Worm (Caenorhabditis elegans) whole organism, L2 larva: ENCODE data around the gene sri-51.
"Not testable (repeated sequence)": the region's sequence is repeated elsewhere in the genome, so short reads cannot be mapped to it uniquely, and the experiment has no call there.

Source experiments
- R02D3.7 ChIP-seq: fragments of 150-350 bp; optimal IDR thresholded peaks from 2 replicates; lab custom pipeline; 2014; ENCODE audit warnings: missing biosample characterization, missing genetic modification characterization
- Y55F3AM.14 ChIP-seq: fragments of 200-800 bp; sonication (Bioruptor generic); optimal IDR thresholded peaks from 2 replicates; lab custom pipeline; 2018; ENCODE audit warnings: mild to moderate bottlenecking, missing genetic modification characterization, missing compliant biosample characterization
- ZK546.5 ChIP-seq: sonication (generic microtip); optimal IDR thresholded peaks from 2 replicates; lab custom pipeline; 2017; ENCODE audit warnings: missing biosample characterization, missing genetic modification characterization
- alr-1 ChIP-seq: fragments of 150-350 bp; optimal IDR thresholded peaks from 2 replicates; lab custom pipeline; 2014; ENCODE audit warnings: missing biosample characterization, missing genetic modification characterization
- ama-1 ChIP-seq: fragments of 150-350 bp; optimal IDR thresholded peaks from 2 replicates; lab custom pipeline; 2018; ENCODE audit warnings: inconsistent platforms
- blmp-1 ChIP-seq: sonication (generic microtip); optimal IDR thresholded peaks from 2 replicates; lab custom pipeline; 2017; ENCODE audit warnings: missing genetic modification characterization, mild to moderate bottlenecking, missing compliant biosample characterization, antibody characterized with exemption, moderate library complexity; ENCODE audit not compliant: insufficient read depth
- ceh-16 ChIP-seq: fragments of 150-350 bp; optimal IDR thresholded peaks from 2 replicates; lab custom pipeline; 2014; ENCODE audit warnings: missing biosample characterization, missing genetic modification characterization
- ceh-82 ChIP-seq: fragments of 150-350 bp; optimal IDR thresholded peaks from 2 replicates; lab custom pipeline; 2014; ENCODE audit warnings: missing biosample characterization, missing genetic modification characterization
- crh-2 ChIP-seq: sonication (generic microtip); optimal IDR thresholded peaks from 2 replicates; lab custom pipeline; 2017; ENCODE audit warnings: missing biosample characterization, missing genetic modification characterization
- dmd-4 ChIP-seq: sonication (generic microtip); optimal IDR thresholded peaks from 2 replicates; lab custom pipeline; 2017; ENCODE audit warnings: missing biosample characterization, missing genetic modification characterization
- egl-27 ChIP-seq: sonication (generic microtip); optimal IDR thresholded peaks from 3 replicates; lab custom pipeline; 2017; ENCODE audit warnings: missing biosample characterization, missing genetic modification reagents, missing genetic modification characterization
- elt-1 ChIP-seq: fragments of 150-350 bp; optimal IDR thresholded peaks from 2 replicates; lab custom pipeline; 2014; ENCODE audit warnings: missing biosample characterization, missing genetic modification characterization
- fos-1 ChIP-seq: fragments of 150-350 bp; optimal IDR thresholded peaks from 2 replicates; lab custom pipeline; 2014; ENCODE audit warnings: missing biosample characterization, missing genetic modification characterization
- lin-13 ChIP-seq: fragments of 150-350 bp; optimal IDR thresholded peaks from 2 replicates; lab custom pipeline; 2014; ENCODE audit warnings: missing biosample characterization, missing genetic modification reagents, missing genetic modification characterization
- lin-39 ChIP-seq: fragments of 150-350 bp; optimal IDR thresholded peaks from 2 replicates; lab custom pipeline; 2014; ENCODE audit warnings: missing biosample characterization, missing genetic modification reagents, missing genetic modification characterization
- lsy-2 ChIP-seq, 2 experiments: fragments of 150-350 bp in 1 of 2; sonication (generic microtip) in 1 of 2; optimal IDR thresholded peaks; 2 replicates each; lab custom pipeline; 2014 to 2017; ENCODE audit warnings: missing biosample characterization in 2 of 2, missing genetic modification characterization in 2 of 2
- mab-5 ChIP-seq: fragments of 150-350 bp; optimal IDR thresholded peaks from 2 replicates; lab custom pipeline; 2014; ENCODE audit warnings: missing biosample characterization, missing genetic modification characterization
- mbf-1 ChIP-seq: sonication (generic microtip); optimal IDR thresholded peaks from 2 replicates; lab custom pipeline; 2017; ENCODE audit warnings: missing biosample characterization, missing genetic modification characterization
- mdl-1 ChIP-seq, 2 experiments: fragments of 150-350 bp in 1 of 2; sonication (generic microtip) in 1 of 2; optimal IDR thresholded peaks; 2 replicates each; lab custom pipeline; 2017; ENCODE audit warnings: missing biosample characterization in 2 of 2, missing genetic modification characterization in 2 of 2
- nhr-21 ChIP-seq: fragments of 150-350 bp; optimal IDR thresholded peaks from 2 replicates; lab custom pipeline; 2014; ENCODE audit warnings: missing biosample characterization, missing genetic modification characterization
- nhr-6 ChIP-seq: fragments of 150-350 bp; optimal IDR thresholded peaks from 2 replicates; lab custom pipeline; 2014; ENCODE audit warnings: missing biosample characterization, missing genetic modification characterization
- nhr-77 ChIP-seq: fragments of 150-350 bp; optimal IDR thresholded peaks from 2 replicates; lab custom pipeline; 2014; ENCODE audit warnings: missing biosample characterization, missing genetic modification characterization
- peb-1 ChIP-seq: fragments of 150-350 bp; optimal IDR thresholded peaks from 2 replicates; lab custom pipeline; 2014; ENCODE audit warnings: missing biosample characterization, missing genetic modification characterization
- sem-4 ChIP-seq: fragments of 150-350 bp; optimal IDR thresholded peaks from 2 replicates; lab custom pipeline; 2014; ENCODE audit warnings: missing biosample characterization, missing genetic modification reagents, missing genetic modification characterization
- skn-1 ChIP-seq: sonication (generic microtip); optimal IDR thresholded peaks from 2 replicates; lab custom pipeline; 2017; ENCODE audit warnings: missing biosample characterization, missing genetic modification characterization
- sma-3 ChIP-seq: sonication (generic microtip); optimal IDR thresholded peaks from 2 replicates; lab custom pipeline; 2016; ENCODE audit warnings: missing genetic modification reagents, missing genetic modification characterization, missing compliant biosample characterization
- sma-9 ChIP-seq, 2 experiments: fragments of 150-350 bp in 1 of 2; sonication (generic microtip) in 1 of 2; optimal IDR thresholded peaks; 2 replicates each; lab custom pipeline; 2014 to 2016; ENCODE audit warnings: missing genetic modification characterization in 2 of 2, mild to moderate bottlenecking in 1 of 2, missing biosample characterization in 1 of 2, missing compliant biosample characterization in 1 of 2, missing genetic modification reagents in 1 of 2, moderate library complexity in 1 of 2
- unc-39 ChIP-seq: fragments of 150-350 bp; optimal IDR thresholded peaks from 2 replicates; lab custom pipeline; 2014; ENCODE audit warnings: missing biosample characterization, missing genetic modification characterization
- zag-1 ChIP-seq: fragments of 150-350 bp; optimal IDR thresholded peaks from 2 replicates; lab custom pipeline; 2014; ENCODE audit warnings: missing biosample characterization, missing genetic modification characterization
- ztf-1 ChIP-seq: fragments of 200-800 bp; sonication (Bioruptor generic); conservative IDR thresholded peaks from 2 replicates; pipeline ENCODE4 v1.3.6; 2022; ENCODE audit warnings: missing genetic modification characterization, missing compliant biosample characterization
- ztf-4 ChIP-seq: fragments of 150-350 bp; optimal IDR thresholded peaks from 2 replicates; lab custom pipeline; 2014; ENCODE audit warnings: missing biosample characterization, missing genetic modification characterization

Gene sri-51

ce11 chrII:3208679-3209078 is 9.8 kb upstream of the sri-51 start, which contains the start of gene sdz-35:
Gene sdz-35, minus strand, starts transcription at chrII:3208779.
- TF ChIP-seq elt-1 = no peak
- no peak for TF ChIP-seq egl-27 (tag; lab: Kevin White, UChicago)
- TF ChIP-seq ceh-82 (tag; lab: Kevin White, UChicago) = no peak
- no peak for TF ChIP-seq ama-1 (lab: Kevin White, UChicago)
- TF ChIP-seq Y55F3AM.14 (GFP tag; lab: Kevin White, UChicago) = no peak
- no peak for TF ChIP-seq fos-1

- TF ChIP-seq alr-1 (tag; lab: Kevin White, UChicago) (no peak), ztf-4 (tag; lab: Kevin White, UChicago) (no peak), ceh-16 (tag; lab: Kevin White, UChicago) (no peak), R02D3.7 (no peak), nhr-6 (tag; lab: Kevin White, UChicago) (no peak), skn-1 (tag; lab: Kevin White, UChicago) (no peak), mdl-1 (tag; optimal IDR thresholded peaks at IDR 0.05; lab: Kevin White, UChicago) (no peak), lsy-2 (tag; optimal IDR thresholded peaks at IDR 0.05; lab: Kevin White, UChicago) (no peak), unc-39 (no peak), lin-39 (tag; lab: Kevin White, UChicago) (no peak)
Measured at ce11 chrII:3206423-3206989, 7.6 kb upstream of the sri-51 start, which contains the start of the genes ZC239.20 and ZC239.21. Gene ZC239.20, minus strand, starts transcription at chrII:3206523. Gene ZC239.21, plus strand, starts transcription at chrII:3206939.

ce11 chrII:3203415-3203814 is 4.5 kb upstream of the sri-51 start, which contains the start of gene sri-50:
Gene sri-50, plus strand, starts transcription at chrII:3203715.
- no peak for TF ChIP-seq lin-13 (GFP tag; lab: Kevin White, UChicago)
- TF ChIP-seq lin-39 (tag; lab: Kevin White, UChicago) = no peak
- TF ChIP-seq blmp-1 (tag; lab: Kevin White, UChicago) = no peak
- no peak for TF ChIP-seq zag-1 (tag; lab: Kevin White, UChicago)
- TF ChIP-seq nhr-21 = no peak
- no peak for TF ChIP-seq lsy-2 (tag; optimal IDR thresholded peaks at IDR 0.05; lab: Kevin White, UChicago)
- TF ChIP-seq mdl-1 (tag; optimal IDR thresholded peaks at IDR 0.05; lab: Kevin White, UChicago) = no peak
- TF ChIP-seq R02D3.7 = no peak
- no peak for TF ChIP-seq sma-3 (GFP tag; lab: Kevin White, UChicago)
- no peak for TF ChIP-seq fos-1
- no peak for TF ChIP-seq sma-9 (GFP tag; optimal IDR thresholded peaks at IDR 0.05; lab: Kevin White, UChicago)
- no peak for TF ChIP-seq sma-9 (tag; optimal IDR thresholded peaks at IDR 0.05; lab: Kevin White, UChicago)
- TF ChIP-seq nhr-6 (tag; lab: Kevin White, UChicago) = no peak
- TF ChIP-seq dmd-4 (tag; lab: Kevin White, UChicago) = no peak
- no peak for TF ChIP-seq ceh-82 (tag; lab: Kevin White, UChicago)

- no peak for TF ChIP-seq mdl-1 (tag; optimal IDR thresholded peaks at IDR 0.05; lab: Kevin White, UChicago)
Measured at ce11 chrII:3202519-3202918, 3.6 kb upstream of the sri-51 start, which contains the start of gene sri-53. Gene sri-53, minus strand, starts transcription at chrII:3202619.

- not testable (repeated sequence) for TF ChIP-seq nhr-77 (tag; lab: Kevin White, UChicago); peb-1; sem-4 (tag; lab: Kevin White, UChicago)
- TF ChIP-seq, all 48 proteins: peak for 0; not testable (repeated sequence) for 48
Measured at ce11 chrII:3201242-3201641, 2.3 kb upstream of the sri-51 start, which contains the start of gene sri-48. Gene sri-48, minus strand, starts transcription at chrII:3201342.

ce11 chrII:3196966-3197365 is 1.9 kb downstream of the sri-51 start, which contains the start of gene gcy-15:
Gene gcy-15, minus strand, starts transcription at chrII:3197066.
- TF ChIP-seq mbf-1 (tag; lab: Kevin White, UChicago) (no peak), nhr-21 (no peak)

- TF ChIP-seq mab-5 (tag; lab: Kevin White, UChicago) = no peak
- TF ChIP-seq crh-2 (tag; lab: Kevin White, UChicago) = no peak
- no peak for TF ChIP-seq ztf-1 (GFP tag; lab: Robert Waterston, UW)
- no peak for TF ChIP-seq ZK546.5
- TF ChIP-seq, all 48 proteins: peak for 0
Measured at ce11 chrII:3195739-3196138, 3.2 kb downstream of the sri-51 start.
